Fruit fly (Drosophila melanogaster): ENCODE measurements around the gene CG14330.
"Not testable (repeated sequence)": the region's sequence is repeated elsewhere in the genome, so short reads cannot be mapped to it uniquely, and the experiment has no call there.

The CG14330 gene

DNA sequence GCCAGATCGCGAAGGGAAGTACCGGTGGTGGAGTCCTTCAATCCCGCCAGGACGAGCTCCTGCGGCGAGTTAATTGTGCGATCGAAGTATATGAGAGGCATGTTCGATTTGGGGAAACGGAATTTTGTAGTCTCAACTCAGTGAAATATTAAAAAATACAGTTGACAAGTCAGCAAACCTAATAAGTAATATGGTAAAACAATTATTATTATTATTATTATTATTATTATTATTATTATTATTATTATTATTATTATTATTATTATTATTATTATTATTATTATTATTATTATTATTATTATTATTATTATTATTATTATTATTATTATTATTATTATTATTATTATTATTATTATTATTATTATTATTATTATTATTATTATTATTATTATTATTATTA is at the start of gene CG14330:
Gene CG14330 (minus strand): TSS at position 101 of the 400 bp plus-strand sequence.
- not testable (repeated sequence) for TF ChIP-seq EcR (GFP tag; optimal IDR thresholded peaks at IDR 0.05); pan (optimal IDR thresholded peaks at IDR 0.05); usp (GFP tag; optimal IDR thresholded peaks at IDR 0.05)

DNA sequence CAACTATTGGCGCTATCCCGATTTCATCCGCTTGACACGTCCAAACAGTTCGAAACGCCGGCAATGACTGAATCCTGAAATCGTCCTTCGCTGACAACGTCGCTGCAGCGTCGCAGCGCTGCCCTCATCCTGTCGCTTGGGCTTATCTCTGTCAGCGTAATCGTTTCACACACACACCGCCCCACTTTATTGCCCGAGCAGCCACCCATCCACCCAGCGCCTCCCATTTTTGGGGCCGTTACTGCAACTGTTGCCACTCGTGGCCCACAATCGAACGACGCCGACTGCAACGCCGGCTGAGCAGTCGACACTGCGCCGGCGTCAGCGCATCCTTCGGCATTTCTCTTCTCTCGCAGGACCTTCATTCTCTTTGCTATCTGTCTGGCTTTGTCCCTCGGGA is 49.0 kb upstream of the CG14330 start, which contains the start of gene Dscam3:
Gene Dscam3 (minus strand): TSS at position 69 of the 400 bp plus-strand sequence.
- no peak for TF ChIP-seq Dll (optimal IDR thresholded peaks at IDR 0.05)
- TF ChIP-seq pan (optimal IDR thresholded peaks at IDR 0.05): no peak
- TF ChIP-seq EcR (GFP tag; optimal IDR thresholded peaks at IDR 0.05): no peak
- TF ChIP-seq CG8478 (optimal IDR thresholded peaks at IDR 0.05): no peak
- no peak for TF ChIP-seq usp (GFP tag; optimal IDR thresholded peaks at IDR 0.05)
- TF ChIP-seq psq (optimal IDR thresholded peaks at IDR 0.05): no peak

DNA sequence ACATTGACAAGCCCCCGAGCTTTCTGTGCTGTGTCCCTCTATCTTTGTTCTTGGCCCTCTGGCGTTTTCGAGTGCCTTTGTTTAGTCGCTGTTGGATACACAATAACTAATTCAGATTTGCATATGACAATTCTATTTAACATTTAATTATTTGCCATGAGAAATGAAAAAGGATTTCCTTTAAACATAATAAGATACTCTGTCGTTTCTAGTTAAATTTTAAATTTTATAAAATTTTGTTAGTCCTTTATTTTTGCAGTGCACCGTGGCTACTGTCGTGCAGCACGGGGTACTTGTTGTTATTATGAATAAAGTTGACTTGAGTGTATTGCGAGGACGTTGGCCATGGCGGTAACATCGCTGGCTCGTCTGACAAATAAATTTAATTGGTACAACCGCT is 46.3 kb upstream of the CG14330 start:
- TF ChIP-seq usp (GFP tag; optimal IDR thresholded peaks at IDR 0.05): no peak
- no peak for TF ChIP-seq Dll (optimal IDR thresholded peaks at IDR 0.05)
- no peak for TF ChIP-seq CG8478 (optimal IDR thresholded peaks at IDR 0.05)
- no peak for TF ChIP-seq psq (optimal IDR thresholded peaks at IDR 0.05)
- no peak for TF ChIP-seq pan (optimal IDR thresholded peaks at IDR 0.05)
- no peak for TF ChIP-seq EcR (GFP tag; optimal IDR thresholded peaks at IDR 0.05)

DNA sequence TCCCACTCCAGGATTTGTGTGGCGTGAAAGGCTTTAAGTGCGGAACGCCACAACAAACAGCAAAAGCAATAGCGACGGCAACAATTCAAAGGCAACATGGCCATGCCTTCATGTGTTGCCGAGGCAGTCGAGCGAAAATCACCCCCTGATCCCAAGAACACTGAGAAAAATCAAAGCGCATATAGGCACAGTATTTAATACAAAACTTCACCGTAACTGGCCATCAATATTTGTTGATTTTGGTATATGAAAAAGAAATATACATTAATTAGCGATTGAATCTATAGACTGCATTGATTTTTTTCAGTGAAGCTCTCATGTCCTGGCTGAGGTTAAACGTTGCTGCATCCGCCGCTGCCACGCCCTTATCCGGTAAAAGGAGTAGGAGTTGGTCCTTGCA is 44.5 kb upstream of the CG14330 start:
- TF ChIP-seq psq (optimal IDR thresholded peaks at IDR 0.05) (no peak), pan (optimal IDR thresholded peaks at IDR 0.05) (no peak), Dll (optimal IDR thresholded peaks at IDR 0.05) (no peak), CG8478 (optimal IDR thresholded peaks at IDR 0.05) (no peak), EcR (GFP tag; optimal IDR thresholded peaks at IDR 0.05) (no peak), usp (GFP tag; optimal IDR thresholded peaks at IDR 0.05) (no peak)

DNA sequence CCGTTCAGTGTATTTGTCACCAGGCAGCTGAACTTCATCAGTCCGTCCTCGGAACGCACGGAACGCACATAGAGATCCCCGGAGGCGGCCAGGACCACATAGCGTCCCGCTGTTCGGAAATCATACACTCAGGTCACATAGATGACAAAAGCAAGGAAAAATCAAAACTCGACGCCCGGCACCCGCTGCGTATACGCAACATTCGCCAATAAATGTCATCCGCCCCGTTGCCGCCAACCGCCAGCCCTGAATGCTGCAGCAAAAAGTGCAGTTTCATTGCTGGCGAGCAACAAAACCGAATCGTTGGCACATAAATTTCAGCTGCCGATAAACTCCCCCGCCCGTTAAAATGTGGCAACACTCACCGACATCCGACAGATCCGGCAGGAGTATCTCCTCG is 35.5 kb upstream of the CG14330 start:
- no peak for TF ChIP-seq pan (optimal IDR thresholded peaks at IDR 0.05)
- no peak for TF ChIP-seq psq (optimal IDR thresholded peaks at IDR 0.05)
- TF ChIP-seq CG8478 (optimal IDR thresholded peaks at IDR 0.05): no peak
- TF ChIP-seq Dll (optimal IDR thresholded peaks at IDR 0.05): no peak
- no peak for TF ChIP-seq EcR (GFP tag; optimal IDR thresholded peaks at IDR 0.05)
- no peak for TF ChIP-seq usp (GFP tag; optimal IDR thresholded peaks at IDR 0.05)

DNA sequence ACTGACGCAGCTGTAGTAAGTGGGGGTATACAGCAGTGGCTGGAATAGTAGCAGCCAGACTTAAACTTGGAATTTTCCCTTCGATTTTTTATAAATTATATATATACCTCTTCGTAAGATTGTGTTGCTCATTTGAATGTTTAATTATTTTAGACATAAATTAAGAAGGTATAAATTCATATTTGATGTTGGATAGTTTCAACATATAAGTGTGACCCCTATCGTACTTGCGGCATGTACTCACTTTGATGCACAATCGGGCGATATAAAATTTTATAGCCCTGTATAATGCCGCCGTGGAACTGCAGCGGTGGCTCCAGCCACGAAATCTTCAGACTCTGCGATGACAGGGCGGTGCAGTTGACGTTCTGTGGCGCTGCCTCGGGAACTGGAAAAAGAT is 24.7 kb upstream of the CG14330 start:
- TF ChIP-seq pan (optimal IDR thresholded peaks at IDR 0.05) (no peak), Dll (optimal IDR thresholded peaks at IDR 0.05) (no peak), psq (optimal IDR thresholded peaks at IDR 0.05) (no peak), usp (GFP tag; optimal IDR thresholded peaks at IDR 0.05) (no peak), EcR (GFP tag; optimal IDR thresholded peaks at IDR 0.05) (no peak), CG8478 (optimal IDR thresholded peaks at IDR 0.05) (no peak)

DNA sequence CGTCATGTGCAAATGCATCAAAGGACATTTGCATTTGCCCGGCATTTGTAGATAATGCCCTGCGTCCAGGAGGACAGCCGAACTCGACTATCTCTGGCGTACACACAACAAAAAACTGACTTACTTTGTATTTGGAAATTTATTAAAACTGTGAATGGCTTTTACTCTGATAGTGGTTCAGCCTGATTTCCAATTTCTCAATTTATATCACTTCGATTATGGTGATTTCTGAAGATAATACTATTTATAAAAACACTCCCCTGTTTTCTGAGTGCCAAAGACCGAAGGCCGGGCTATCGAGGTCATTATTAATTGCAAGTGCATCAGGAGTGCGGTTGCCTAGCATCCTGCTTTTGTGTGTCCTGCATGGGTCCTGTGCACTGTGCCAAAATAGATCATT is 14.4 kb upstream of the CG14330 start:
- no peak for TF ChIP-seq EcR (GFP tag; optimal IDR thresholded peaks at IDR 0.05)

DNA sequence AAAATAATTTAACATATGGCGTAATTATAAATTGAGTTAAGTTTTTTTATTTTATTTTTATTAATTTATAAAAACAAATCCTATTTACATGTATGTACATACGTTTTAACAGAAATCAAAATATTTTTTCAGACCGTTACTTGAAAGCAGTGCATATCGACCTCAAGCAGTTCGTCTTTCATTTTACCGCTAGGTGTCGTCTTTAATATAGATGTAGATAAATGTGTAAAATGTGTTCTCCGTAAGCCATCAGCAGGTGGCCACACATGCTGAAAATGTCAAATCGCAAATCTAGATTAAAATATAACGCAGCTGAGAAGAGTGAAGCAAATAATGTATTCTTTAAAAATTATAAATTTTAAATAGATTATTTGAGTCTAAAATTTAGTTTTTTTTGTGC is 7.2 kb downstream of the CG14330 start:
- TF ChIP-seq Dll (optimal IDR thresholded peaks at IDR 0.05): no peak
- no peak for TF ChIP-seq pan (optimal IDR thresholded peaks at IDR 0.05)
- TF ChIP-seq usp (GFP tag; optimal IDR thresholded peaks at IDR 0.05): no peak
- TF ChIP-seq psq (optimal IDR thresholded peaks at IDR 0.05): no peak
- no peak for TF ChIP-seq EcR (GFP tag; optimal IDR thresholded peaks at IDR 0.05)
- TF ChIP-seq CG8478 (optimal IDR thresholded peaks at IDR 0.05): no peak

DNA sequence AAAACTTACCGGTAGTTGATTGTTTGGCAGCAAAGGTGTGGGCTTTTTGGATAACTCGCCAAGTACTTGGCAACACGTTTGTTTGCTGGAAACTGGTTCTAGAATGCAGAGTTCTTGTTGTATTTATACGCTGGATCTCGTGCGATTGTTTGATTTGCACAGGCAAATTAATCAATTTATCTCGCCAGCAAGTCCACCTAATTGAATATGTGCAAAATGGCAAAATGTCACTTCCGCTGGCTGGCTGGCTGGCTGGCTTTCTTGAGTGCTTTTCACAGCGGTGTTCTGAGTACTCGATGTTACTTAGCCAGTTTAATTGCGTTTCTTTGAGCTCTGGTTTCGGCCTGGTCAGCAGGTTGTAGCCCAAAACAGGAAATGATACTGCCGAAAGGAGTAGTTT is 7.8 kb downstream of the CG14330 start, which contains the start of gene Eh:
Gene Eh (minus strand): TSS at position 101 of the 400 bp plus-strand sequence.
- TF ChIP-seq Dll (optimal IDR thresholded peaks at IDR 0.05) (no peak), usp (GFP tag; optimal IDR thresholded peaks at IDR 0.05) (no peak), psq (optimal IDR thresholded peaks at IDR 0.05) (no peak), EcR (GFP tag; optimal IDR thresholded peaks at IDR 0.05) (no peak), pan (optimal IDR thresholded peaks at IDR 0.05) (no peak), CG8478 (optimal IDR thresholded peaks at IDR 0.05) (no peak)

DNA sequence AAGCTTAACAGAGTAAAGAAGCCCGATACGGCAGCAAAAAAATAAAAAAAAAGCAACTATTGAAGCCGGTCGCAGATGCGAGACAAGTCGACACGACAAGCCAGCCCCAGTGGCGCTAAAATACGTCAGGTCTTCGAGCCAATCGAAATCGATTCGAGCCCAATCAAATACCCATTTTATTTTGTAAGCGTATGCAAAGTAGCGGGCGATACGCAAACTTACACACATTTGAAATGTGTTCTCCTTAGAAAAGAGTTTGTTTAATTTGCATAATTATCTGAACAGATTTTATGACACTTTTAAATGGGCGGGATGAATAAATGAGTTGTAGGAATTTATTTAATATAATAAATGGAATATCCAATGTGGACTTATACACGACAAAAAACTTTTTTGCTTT is 9.0 kb downstream of the CG14330 start:
- TF ChIP-seq pan (optimal IDR thresholded peaks at IDR 0.05): no peak
- no peak for TF ChIP-seq usp (GFP tag; optimal IDR thresholded peaks at IDR 0.05)
- no peak for TF ChIP-seq Dll (optimal IDR thresholded peaks at IDR 0.05)
- no peak for TF ChIP-seq EcR (GFP tag; optimal IDR thresholded peaks at IDR 0.05)
- no peak for TF ChIP-seq CG8478 (optimal IDR thresholded peaks at IDR 0.05)
- no peak for TF ChIP-seq psq (optimal IDR thresholded peaks at IDR 0.05)

DNA sequence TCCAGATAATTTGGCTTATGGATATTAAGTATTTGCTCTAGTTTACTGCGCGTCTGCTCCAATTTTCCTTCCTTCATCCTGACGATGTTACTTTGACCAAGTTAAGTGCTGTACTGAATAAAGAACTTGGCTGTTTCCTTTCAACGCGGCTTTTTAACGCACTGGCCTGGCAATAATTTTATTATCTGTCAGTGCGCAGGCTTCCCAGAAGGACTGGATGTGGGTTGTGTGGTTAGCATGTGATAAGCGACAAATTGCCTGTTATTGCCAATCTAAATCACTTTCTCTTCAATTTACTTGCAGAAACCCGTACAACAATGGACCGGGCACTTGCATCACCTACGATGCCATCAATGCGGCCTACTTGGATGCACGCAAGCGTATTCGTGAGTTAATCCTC is 15.9 kb downstream of the CG14330 start, which contains the start of gene CG14331:
Gene CG14331 (minus strand): TSS at position 101 of the 400 bp plus-strand sequence.
- TF ChIP-seq pan (optimal IDR thresholded peaks at IDR 0.05) (no peak), psq (optimal IDR thresholded peaks at IDR 0.05) (no peak), EcR (GFP tag; optimal IDR thresholded peaks at IDR 0.05) (no peak), CG8478 (optimal IDR thresholded peaks at IDR 0.05) (no peak)

DNA sequence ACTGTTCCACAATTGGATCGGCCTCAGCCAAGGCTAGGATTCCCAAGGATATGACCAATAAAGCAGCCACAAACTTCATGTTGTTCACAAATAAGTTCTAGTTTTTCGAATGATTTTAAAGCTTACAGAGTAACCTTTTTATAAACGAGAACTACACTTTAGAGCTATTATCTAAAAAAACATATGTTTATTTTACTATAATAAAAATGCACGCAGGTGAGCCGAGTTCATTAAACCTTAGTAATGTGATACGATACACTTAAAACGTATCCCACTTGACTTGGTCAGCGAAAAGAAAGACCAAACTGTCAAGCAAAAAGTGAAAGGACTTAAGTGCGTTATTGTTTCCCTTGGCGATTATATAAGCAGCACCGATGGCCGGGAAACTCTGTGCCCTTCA is 22.2 kb downstream of the CG14330 start, which contains the start of gene CG44090:
Gene CG44090 (minus strand): TSS at position 101 of the 400 bp plus-strand sequence.
- TF ChIP-seq psq (optimal IDR thresholded peaks at IDR 0.05): no peak
- no peak for TF ChIP-seq EcR (GFP tag; optimal IDR thresholded peaks at IDR 0.05)
- TF ChIP-seq pan (optimal IDR thresholded peaks at IDR 0.05): no peak
- no peak for TF ChIP-seq Dll (optimal IDR thresholded peaks at IDR 0.05)
- no peak for TF ChIP-seq CG8478 (optimal IDR thresholded peaks at IDR 0.05)
- no peak for TF ChIP-seq usp (GFP tag; optimal IDR thresholded peaks at IDR 0.05)

DNA sequence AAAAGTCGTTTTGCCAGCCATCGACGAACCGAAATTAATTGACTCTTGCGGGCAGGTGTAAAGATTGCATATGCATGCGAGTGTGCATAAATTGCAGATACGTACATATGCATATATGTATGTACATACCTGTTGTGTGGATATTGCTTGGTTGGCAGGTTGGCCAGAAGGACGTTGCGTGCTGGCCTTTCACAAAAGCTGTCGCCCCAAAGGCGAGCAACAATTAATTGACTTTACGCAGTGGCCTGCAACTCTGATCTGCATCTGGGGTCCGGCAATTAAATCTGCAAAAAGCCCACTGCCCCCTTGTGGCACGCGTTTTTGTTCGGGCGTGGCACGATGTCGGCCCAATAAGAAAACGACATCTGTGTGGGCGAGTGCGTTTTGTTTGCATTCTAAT is 23.5 kb downstream of the CG14330 start:
- TF ChIP-seq CG8478 (optimal IDR thresholded peaks at IDR 0.05) (no peak), EcR (GFP tag; optimal IDR thresholded peaks at IDR 0.05) (no peak), usp (GFP tag; optimal IDR thresholded peaks at IDR 0.05) (no peak), Dll (optimal IDR thresholded peaks at IDR 0.05) (no peak), psq (optimal IDR thresholded peaks at IDR 0.05) (no peak), pan (optimal IDR thresholded peaks at IDR 0.05) (no peak)

All from whole organism.